Fruit fly (Drosophila melanogaster) whole organism, prepupa: Measurements from ENCODE around the gene SPoCk.
A peak's percentile ranks its signal among the peaks of the same experiment; 100 is the strongest.

Experiments used
- Blimp-1 ChIP-seq: fragments of 200-800 bp; sonication (Bioruptor generic); optimal IDR thresholded peaks from 3 replicates; lab custom pipeline; 2017; ENCODE audit warnings: missing biosample characterization, missing genetic modification characterization, mild to moderate bottlenecking, moderate library complexity, missing genetic modification reagents
- CG10631 ChIP-seq: fragments of 200-800 bp; sonication (Bioruptor generic); optimal IDR thresholded peaks from 2 replicates; lab custom pipeline; 2016; ENCODE audit warnings: missing biosample characterization, missing genetic modification characterization
- CG10669 ChIP-seq: fragments of 200-800 bp; sonication (Bioruptor generic); optimal IDR thresholded peaks from 3 replicates; lab custom pipeline; 2018; ENCODE audit warnings: missing biosample characterization, mild to moderate bottlenecking, missing genetic modification characterization, moderate library complexity
- CG11762 ChIP-seq: fragments of 200-800 bp; sonication (Bioruptor generic); optimal IDR thresholded peaks from 3 replicates; lab custom pipeline; 2016; ENCODE audit warnings: missing biosample characterization, missing genetic modification characterization; ENCODE audit not compliant: insufficient read depth
- CG15336 ChIP-seq: fragments of 200-800 bp; sonication (Bioruptor generic); IDR thresholded peaks from 2 replicates; pipeline ENCODE4 v1.3.6; 2022; ENCODE audit warnings: missing biosample characterization, missing genetic modification characterization
- CG1621 ChIP-seq: fragments of 200-800 bp; sonication (Bioruptor generic); optimal IDR thresholded peaks from 3 replicates; lab custom pipeline; 2018; ENCODE audit warnings: missing biosample characterization, mild to moderate bottlenecking, missing genetic modification characterization
- CG16779 ChIP-seq: fragments of 200-800 bp; sonication (Bioruptor generic); optimal IDR thresholded peaks from 3 replicates; lab custom pipeline; 2017; ENCODE audit warnings: missing biosample characterization, mild to moderate bottlenecking, missing genetic modification characterization
- CG3032 ChIP-seq: fragments of 200-800 bp; optimal IDR thresholded peaks from 2 replicates; lab custom pipeline; 2019; ENCODE audit warnings: missing biosample characterization, mild to moderate bottlenecking, missing genetic modification characterization, moderate library complexity
- CG31627 ChIP-seq: fragments of 200-800 bp; sonication (Bioruptor generic); optimal IDR thresholded peaks from 3 replicates; lab custom pipeline; 2016; ENCODE audit warnings: missing biosample characterization, missing genetic modification characterization
- CG34406 ChIP-seq: fragments of 200-800 bp; sonication (Bioruptor generic); optimal IDR thresholded peaks from 3 replicates; lab custom pipeline; 2016; ENCODE audit warnings: missing biosample characterization, missing genetic modification characterization
- CG3919 ChIP-seq: fragments of 200-800 bp; sonication (Bioruptor generic); optimal IDR thresholded peaks from 3 replicates; lab custom pipeline; 2016; ENCODE audit warnings: missing biosample characterization, missing genetic modification characterization
- CG4318 ChIP-seq: fragments of 200-800 bp; sonication (Bioruptor generic); optimal IDR thresholded peaks from 3 replicates; lab custom pipeline; 2017; ENCODE audit warnings: missing biosample characterization, mild to moderate bottlenecking, missing genetic modification characterization
- CG6163 ChIP-seq: fragments of 200-800 bp; sonication (Bioruptor generic); IDR thresholded peaks from 3 replicates; pipeline ENCODE4 v1.3.6; 2022; ENCODE audit warnings: missing biosample characterization, missing genetic modification characterization
- CG6276 ChIP-seq: fragments of 200-800 bp; sonication (Bioruptor generic); optimal IDR thresholded peaks from 2 replicates; lab custom pipeline; 2017; ENCODE audit warnings: missing biosample characterization, mild to moderate bottlenecking, missing genetic modification characterization
- CG6792 ChIP-seq: fragments of 200-800 bp; sonication (Bioruptor generic); optimal IDR thresholded peaks from 3 replicates; lab custom pipeline; 2016; ENCODE audit warnings: missing biosample characterization, missing genetic modification characterization
- CG6808 ChIP-seq: fragments of 200-800 bp; sonication (Bioruptor generic); optimal IDR thresholded peaks from 3 replicates; lab custom pipeline; 2017; ENCODE audit warnings: missing biosample characterization, missing genetic modification characterization, mild to moderate bottlenecking, moderate library complexity, missing genetic modification reagents
- CG6854 ChIP-seq: fragments of 200-800 bp; sonication (Bioruptor generic); optimal IDR thresholded peaks from 2 replicates; lab custom pipeline; 2017; ENCODE audit warnings: missing biosample characterization, mild to moderate bottlenecking, missing genetic modification characterization
- CG7368 ChIP-seq: fragments of 200-800 bp; sonication (Bioruptor generic); optimal IDR thresholded peaks from 3 replicates; lab custom pipeline; 2016; ENCODE audit warnings: missing biosample characterization, missing genetic modification characterization
- CG8319 ChIP-seq: fragments of 200-800 bp; sonication (Bioruptor generic); optimal IDR thresholded peaks from 3 replicates; lab custom pipeline; 2016; ENCODE audit warnings: missing biosample characterization, missing genetic modification characterization
- CG9139 ChIP-seq: fragments of 200-800 bp; sonication (Bioruptor generic); optimal IDR thresholded peaks from 3 replicates; lab custom pipeline; 2017; ENCODE audit warnings: missing biosample characterization, mild to moderate bottlenecking, missing genetic modification characterization
- Eip75B ChIP-seq: fragments of 200-800 bp; sonication (Bioruptor generic); optimal IDR thresholded peaks from 3 replicates; lab custom pipeline; 2016; ENCODE audit warnings: missing biosample characterization, missing genetic modification characterization
- Eip78C ChIP-seq: fragments of 200-800 bp; sonication (Bioruptor generic); peaks from one replicate; lab custom pipeline; 2016; ENCODE audit warnings: missing biosample characterization, missing genetic modification characterization
- Eip93F ChIP-seq: fragments of 200-800 bp; sonication (Bioruptor generic); optimal IDR thresholded peaks from 2 replicates; lab custom pipeline; 2016; ENCODE audit warnings: missing biosample characterization, mild to moderate bottlenecking, missing genetic modification characterization
- Ets21C ChIP-seq: fragments of 200-800 bp; sonication (Bioruptor generic); optimal IDR thresholded peaks from 3 replicates; lab custom pipeline; 2016; ENCODE audit warnings: missing biosample characterization, missing genetic modification characterization
- Gug ChIP-seq: fragments of 200-800 bp; sonication (Bioruptor generic); IDR thresholded peaks from 2 replicates; pipeline ENCODE4 v1.3.6; 2022; ENCODE audit warnings: missing biosample characterization, missing genetic modification characterization
- Hr38 ChIP-seq: sonication (Bioruptor generic); optimal IDR thresholded peaks from 2 replicates; lab custom pipeline; 2016; ENCODE audit warnings: missing biosample characterization, missing genetic modification characterization
- Hr39 ChIP-seq: fragments of 200-800 bp; sonication (Bioruptor generic); optimal IDR thresholded peaks from 2 replicates; lab custom pipeline; 2016; ENCODE audit warnings: missing biosample characterization, missing genetic modification characterization
- Hr4 ChIP-seq: fragments of 200-800 bp; sonication (Bioruptor generic); optimal IDR thresholded peaks from 3 replicates; lab custom pipeline; 2016; ENCODE audit warnings: missing biosample characterization, missing genetic modification characterization
- Lpt ChIP-seq: fragments of 200-800 bp; sonication (Bioruptor generic); optimal IDR thresholded peaks from 3 replicates; lab custom pipeline; 2016; ENCODE audit warnings: missing biosample characterization, missing genetic modification characterization
- Met ChIP-seq: fragments of 200-800 bp; sonication (Bioruptor generic); optimal IDR thresholded peaks from 3 replicates; lab custom pipeline; 2016; ENCODE audit warnings: missing biosample characterization, missing genetic modification characterization
- OdsH ChIP-seq: fragments of 200-800 bp; sonication (Bioruptor generic); optimal IDR thresholded peaks from 3 replicates; lab custom pipeline; 2016; ENCODE audit warnings: missing biosample characterization, missing genetic modification characterization
- Sox14 ChIP-seq: fragments of 200-800 bp; sonication (Bioruptor generic); optimal IDR thresholded peaks from 3 replicates; lab custom pipeline; 2016; ENCODE audit warnings: missing biosample characterization, missing genetic modification characterization
- Sox15 ChIP-seq: fragments of 200-800 bp; sonication (Bioruptor generic); optimal IDR thresholded peaks from 3 replicates; lab custom pipeline; 2016; ENCODE audit warnings: missing biosample characterization, missing genetic modification characterization
- achi ChIP-seq: fragments of 200-800 bp; sonication (Bioruptor generic); optimal IDR thresholded peaks from 3 replicates; lab custom pipeline; 2016; ENCODE audit warnings: missing biosample characterization, missing genetic modification characterization
- acj6 ChIP-seq: fragments of 200-800 bp; sonication (Bioruptor generic); optimal IDR thresholded peaks from 3 replicates; lab custom pipeline; 2016; ENCODE audit warnings: missing biosample characterization, missing genetic modification characterization
- dsx ChIP-seq: fragments of 200-800 bp; optimal IDR thresholded peaks from 3 replicates; lab custom pipeline; 2019; ENCODE audit warnings: missing biosample characterization, mild to moderate bottlenecking, missing genetic modification characterization, moderate library complexity; ENCODE audit not compliant: poor library complexity, severe bottlenecking
- eg ChIP-seq: fragments of 200-800 bp; sonication (Bioruptor generic); IDR thresholded peaks from 3 replicates; pipeline ENCODE4 v1.3.6; 2022; ENCODE audit warnings: missing biosample characterization, missing genetic modification characterization
- net ChIP-seq: fragments of 200-800 bp; sonication (Bioruptor generic); optimal IDR thresholded peaks from 3 replicates; lab custom pipeline; 2016; ENCODE audit warnings: missing biosample characterization, missing genetic modification characterization
- salr ChIP-seq, 2 experiments: fragments of 200-800 bp; sonication (Bioruptor generic); optimal IDR thresholded peaks; 3 replicates each; lab custom pipeline; 2016 to 2018; ENCODE audit warnings: missing biosample characterization in 2 of 2, missing genetic modification characterization in 2 of 2, mild to moderate bottlenecking in 1 of 2
- spab ChIP-seq: fragments of 200-800 bp; sonication (Bioruptor generic); optimal IDR thresholded peaks from 2 replicates; lab custom pipeline; 2017; ENCODE audit warnings: missing biosample characterization, mild to moderate bottlenecking, missing genetic modification characterization, missing genetic modification reagents
- ss ChIP-seq, 2 experiments: fragments of 200-800 bp; sonication (Bioruptor generic); optimal IDR thresholded peaks; 2 replicates in 1 of 2; 3 replicates in 1 of 2; lab custom pipeline; 2017 to 2018; ENCODE audit warnings: mild to moderate bottlenecking in 2 of 2, missing biosample characterization in 2 of 2, missing genetic modification characterization in 2 of 2, moderate library complexity in 1 of 2
- svp ChIP-seq: fragments of 200-800 bp; sonication (Bioruptor generic); peaks from one replicate; lab custom pipeline; 2016; ENCODE audit warnings: missing biosample characterization, missing genetic modification characterization
- topi ChIP-seq: fragments of 200-800 bp; sonication (Bioruptor generic); optimal IDR thresholded peaks from 3 replicates; lab custom pipeline; 2016; ENCODE audit warnings: missing biosample characterization, missing genetic modification characterization

The SPoCk gene

dm6 chr3L:22741389-22742120 lies 7.7 kb upstream of the SPoCk start, which contains the start of gene CG7369 (continued):
- TF ChIP-seq CG6792 (GFP tag; lab: Kevin White, UChicago) (peak; percentile 85), CG9139 (GFP tag; lab: Kevin White, UChicago) (peak; percentile 43), CG31627 (GFP tag; lab: Kevin White, UChicago) (peak; percentile 89), spab (GFP tag; lab: Kevin White, UChicago) (no peak), CG8319 (GFP tag; lab: Kevin White, UChicago) (peak; percentile 72), Hr4 (peak; percentile 85), net (GFP tag; lab: Kevin White, UChicago) (peak; percentile 72), dsx (GFP tag; lab: Kevin White, UChicago) (peak; percentile 99), CG10631 (GFP tag; lab: Kevin White, UChicago) (peak; percentile 93), CG6163 (GFP tag; lab: Robert Waterston, UW) (peak; percentile 86), CG3919 (peak; percentile 89), CG10669 (GFP tag; lab: Kevin White, UChicago) (peak; percentile 83), Eip78C (GFP tag; lab: Kevin White, UChicago) (peak; percentile 93), ss (GFP tag; optimal IDR thresholded peaks at IDR 0.05; lab: Kevin White, UChicago) (peak in 1 of 2 experiments; percentile 83), CG7368 (GFP tag; lab: Kevin White, UChicago) (peak; percentile 72), achi (GFP tag; lab: Kevin White, UChicago) (peak; percentile 86)

dm6 chr3L:22742121-22742531 lies 7.1 kb upstream of the SPoCk start:
- TF ChIP-seq Gug (GFP tag; lab: Robert Waterston, UW) (no peak), eg (GFP tag; lab: Robert Waterston, UW) (0 out of 3 replicates have a peak, but pooled peaks have one; percentile 26), svp (no peak), Blimp-1 (GFP tag; lab: Kevin White, UChicago) (no peak), dsx (GFP tag; lab: Kevin White, UChicago) (peak; percentile 92), CG16779 (tag; lab: Kevin White, UChicago) (no peak), CG1621 (tag; lab: Kevin White, UChicago) (peak; percentile 13), Met (GFP tag; lab: Kevin White, UChicago) (no peak), Hr38 (GFP tag; lab: Kevin White, UChicago) (no peak), CG7368 (GFP tag; lab: Kevin White, UChicago) (no peak), CG6276 (no peak), Ets21C (GFP tag; lab: Kevin White, UChicago) (no peak), Eip75B (peak; percentile 30), CG6854 (GFP tag; lab: Kevin White, UChicago) (no peak), CG15336 (GFP tag; lab: Robert Waterston, UW) (0 out of 2 replicates have a peak, but pooled peaks have one; percentile 7), CG3919 (no peak), CG6808 (GFP tag; lab: Kevin White, UChicago) (no peak), acj6 (GFP tag; lab: Kevin White, UChicago) (no peak), Sox15 (no peak)

dm6 chr3L:22742945-22743582 lies 6.2 kb upstream of the SPoCk start:
- TF ChIP-seq salr (GFP tag; optimal IDR thresholded peaks at IDR 0.05; lab: Kevin White, UChicago) (peak in 1 of 2 experiments; percentile 66), Lpt (no peak), CG31627 (GFP tag; lab: Kevin White, UChicago) (peak; percentile 33), CG34406 (peak; percentile 4), CG15336 (GFP tag; lab: Robert Waterston, UW) (peak; percentile 22; the same call in 1 of the 2 replicates), CG10669 (GFP tag; lab: Kevin White, UChicago) (peak; percentile 27), CG4318 (peak; percentile 61), Met (GFP tag; lab: Kevin White, UChicago) (peak; percentile 48), Eip93F (GFP tag; lab: Kevin White, UChicago) (no peak), CG11762 (GFP tag; lab: Kevin White, UChicago) (no peak), CG3919 (peak; percentile 41), CG3032 (tag; lab: Kevin White, UChicago) (peak; percentile 9), CG6276 (peak; percentile 27), topi (GFP tag; lab: Kevin White, UChicago) (peak; percentile 38), Hr39 (peak; percentile 41), Eip78C (GFP tag; lab: Kevin White, UChicago) (peak; percentile 84), Sox14 (GFP tag; lab: Kevin White, UChicago) (peak; percentile 36), CG9139 (GFP tag; lab: Kevin White, UChicago) (no peak), OdsH (GFP tag; lab: Kevin White, UChicago) (peak; percentile 65), CG6808 (GFP tag; lab: Kevin White, UChicago) (peak; percentile 24), svp (peak; percentile 57), Hr38 (GFP tag; lab: Kevin White, UChicago) (no peak), CG6792 (GFP tag; lab: Kevin White, UChicago) (peak; percentile 25)
